Comparison of ENCODE assay signal across 3 worm cellular contexts in genomic region chrII:1949119-1949518, ce11.
TF ChIP-seq lines count a peak whose summit lies in the region.

No protein-coding gene starts in this region.

TF ChIP-seq in whole organism, L1 larva, 84 proteins besides CTCF, POLR2A, EP300 and RAD21 (continued from another document):
- TF ChIP-seq tlp-1 (tag; optimal IDR thresholded peaks at IDR 0.05; lab: Kevin White, UChicago) (peak; percentile 56), sup-37 (GFP tag; optimal IDR thresholded peaks at IDR 0.05; lab: Kevin White, UChicago) (no peak)
TF ChIP-seq in whole organism, L1 larva: peak in this region for 6.

TF ChIP-seq in whole organism, L2 larva, 48 proteins besides CTCF, POLR2A, EP300 and RAD21 (continued from another document):
- TF ChIP-seq lin-11 (tag; optimal IDR thresholded peaks at IDR 0.05; lab: Kevin White, UChicago) = no peak
- no peak for TF ChIP-seq nhr-129 (tag; optimal IDR thresholded peaks at IDR 0.05; lab: Kevin White, UChicago)
- no peak for TF ChIP-seq nhr-12 (tag; optimal IDR thresholded peaks at IDR 0.05; lab: Kevin White, UChicago)
- TF ChIP-seq ceh-82 (tag; optimal IDR thresholded peaks at IDR 0.05; lab: Kevin White, UChicago) = no peak
- no peak for TF ChIP-seq F13H6.1 (tag; optimal IDR thresholded peaks at IDR 0.05; lab: Kevin White, UChicago)
- TF ChIP-seq sma-3 (GFP tag; optimal IDR thresholded peaks at IDR 0.05; lab: Kevin White, UChicago) = peak; percentile 10
- no peak for TF ChIP-seq blmp-1 (tag; optimal IDR thresholded peaks at IDR 0.05; lab: Kevin White, UChicago; ENCODE audit: insufficient read depth)
- TF ChIP-seq snpc-4 (tag; optimal IDR thresholded peaks at IDR 0.05; lab: Kevin White, UChicago) = no peak
- TF ChIP-seq elt-3 (tag; optimal IDR thresholded peaks at IDR 0.05; lab: Kevin White, UChicago) = no peak
- no peak for TF ChIP-seq zag-1 (tag; optimal IDR thresholded peaks at IDR 0.05; lab: Kevin White, UChicago)
- TF ChIP-seq nhr-23 (tag; optimal IDR thresholded peaks at IDR 0.05; lab: Kevin White, UChicago) = no peak
- TF ChIP-seq mbf-1 (tag; optimal IDR thresholded peaks at IDR 0.05; lab: Kevin White, UChicago) = no peak
- TF ChIP-seq ztf-4 (tag; optimal IDR thresholded peaks at IDR 0.05; lab: Kevin White, UChicago) = no peak
- TF ChIP-seq nhr-21 (tag; optimal IDR thresholded peaks at IDR 0.05; lab: Kevin White, UChicago) = no peak
- TF ChIP-seq mdl-1 (tag; optimal IDR thresholded peaks at IDR 0.05; lab: Kevin White, UChicago) = no peak
- no peak for TF ChIP-seq unc-62 (GFP tag; optimal IDR thresholded peaks at IDR 0.05; lab: Kevin White, UChicago)
- TF ChIP-seq Y55F3AM.14 (GFP tag; optimal IDR thresholded peaks at IDR 0.05; lab: Kevin White, UChicago) = no peak
- TF ChIP-seq ceh-16 (tag; optimal IDR thresholded peaks at IDR 0.05; lab: Kevin White, UChicago) = no peak
- no peak for TF ChIP-seq ZK546.5 (tag; optimal IDR thresholded peaks at IDR 0.05; lab: Kevin White, UChicago)
- TF ChIP-seq aly-2 (tag; optimal IDR thresholded peaks at IDR 0.05; lab: Kevin White, UChicago) = no peak
- no peak for TF ChIP-seq gmeb-1 (tag; optimal IDR thresholded peaks at IDR 0.05; lab: Kevin White, UChicago)
- no peak for TF ChIP-seq nhr-25 (tag; optimal IDR thresholded peaks at IDR 0.05; lab: Kevin White, UChicago)
- TF ChIP-seq sem-4 (tag; optimal IDR thresholded peaks at IDR 0.05; lab: Kevin White, UChicago) = no peak
- TF ChIP-seq sma-9 (GFP tag; optimal IDR thresholded peaks at IDR 0.05; lab: Kevin White, UChicago) = peak; percentile 72
- no peak for TF ChIP-seq sma-9 (tag; optimal IDR thresholded peaks at IDR 0.05; lab: Kevin White, UChicago)
- TF ChIP-seq lin-39 (tag; optimal IDR thresholded peaks at IDR 0.05; lab: Kevin White, UChicago) = no peak
- peak; percentile 9 for TF ChIP-seq egl-27 (tag; optimal IDR thresholded peaks at IDR 0.05; lab: Kevin White, UChicago)

TF ChIP-seq in whole organism, L4 larva, 104 proteins besides CTCF, POLR2A, EP300 and RAD21 (continued from another document):
- no peak for TF ChIP-seq hmg-1.1 (GFP tag; IDR thresholded peaks at IDR 0.05; lab: Robert Waterston, UW)
- peak; percentile 88 for TF ChIP-seq tra-1 (GFP tag; IDR thresholded peaks at IDR 0.05; lab: Robert Waterston, UW)
- no peak for TF ChIP-seq mdt-29 (GFP tag; IDR thresholded peaks at IDR 0.05; lab: Robert Waterston, UW)
- no peak for TF ChIP-seq ceh-82 (tag; optimal IDR thresholded peaks at IDR 0.05; lab: Kevin White, UChicago)
- TF ChIP-seq pqm-1 (tag; optimal IDR thresholded peaks at IDR 0.05; lab: Kevin White, UChicago) = peak; percentile 87
- TF ChIP-seq zag-1 (tag; optimal IDR thresholded peaks at IDR 0.05; lab: Kevin White, UChicago) = no peak
- TF ChIP-seq nhr-25 (tag; optimal IDR thresholded peaks at IDR 0.05; lab: Kevin White, UChicago; ENCODE audit: borderline replicate concordance, insufficient read depth) = no peak
- TF ChIP-seq ces-1 (GFP tag; optimal IDR thresholded peaks at IDR 0.05; lab: Kevin White, UChicago) = no peak
- TF ChIP-seq php-3 (GFP tag; IDR thresholded peaks at IDR 0.05; lab: Robert Waterston, UW) = peak; percentile 88
- TF ChIP-seq lin-13 (GFP tag; optimal IDR thresholded peaks at IDR 0.05; lab: Kevin White, UChicago) = no peak
- no peak for TF ChIP-seq zip-2 (tag; optimal IDR thresholded peaks at IDR 0.05; lab: Kevin White, UChicago)
- no peak for TF ChIP-seq ceh-62 (tag; optimal IDR thresholded peaks at IDR 0.05; lab: Kevin White, UChicago)
- TF ChIP-seq hlh-11 (tag; optimal IDR thresholded peaks at IDR 0.05; lab: Kevin White, UChicago) = peak; percentile 78
- no peak for TF ChIP-seq ztf-7 (tag; optimal IDR thresholded peaks at IDR 0.05; lab: Kevin White, UChicago)
- no peak for TF ChIP-seq nhr-10 (tag; optimal IDR thresholded peaks at IDR 0.05; lab: Kevin White, UChicago)
- peak; percentile 79 for TF ChIP-seq duxl-1 (tag; optimal IDR thresholded peaks at IDR 0.05; lab: Kevin White, UChicago; ENCODE audit: poor library complexity)
- no peak for TF ChIP-seq lin-15B (tag; optimal IDR thresholded peaks at IDR 0.05; lab: Kevin White, UChicago)
- no peak for TF ChIP-seq pha-4 (GFP tag; IDR thresholded peaks at IDR 0.05; lab: Robert Waterston, UW)
- no peak for TF ChIP-seq pha-4 (tag; optimal IDR thresholded peaks at IDR 0.05; lab: Kevin White, UChicago)
- TF ChIP-seq lin-39 (tag; optimal IDR thresholded peaks at IDR 0.05; lab: Kevin White, UChicago) = no peak
- TF ChIP-seq fkh-10 (GFP tag; optimal IDR thresholded peaks at IDR 0.05; lab: Kevin White, UChicago) = no peak
- no peak for TF ChIP-seq cey-2 (tag; optimal IDR thresholded peaks at IDR 0.05; lab: Kevin White, UChicago; ENCODE audit: borderline replicate concordance, insufficient read depth)
- no peak for TF ChIP-seq snpc-1.2 (GFP tag; IDR thresholded peaks at IDR 0.05; lab: Robert Waterston, UW)
- no peak for TF ChIP-seq Y5F2A.4 (GFP tag; optimal IDR thresholded peaks at IDR 0.05; lab: Kevin White, UChicago)
- no peak for TF ChIP-seq dmd-9 (GFP tag; IDR thresholded peaks at IDR 0.05; lab: Robert Waterston, UW)
- TF ChIP-seq tag-97 (GFP tag; IDR thresholded peaks at IDR 0.05; lab: Robert Waterston, UW) = no peak
- TF ChIP-seq R02D3.7 (tag; optimal IDR thresholded peaks at IDR 0.05; lab: Kevin White, UChicago) = no peak
- no peak for TF ChIP-seq dmd-8 (GFP tag; IDR thresholded peaks at IDR 0.05; lab: Robert Waterston, UW)
- no peak for TF ChIP-seq nhr-42 (GFP tag; IDR thresholded peaks at IDR 0.05; lab: Robert Waterston, UW)
- peak; percentile 26 for TF ChIP-seq aha-1 (tag; lab: Kevin White, UChicago)
- peak; percentile 96 for TF ChIP-seq lin-1 (GFP tag; IDR thresholded peaks at IDR 0.05; lab: Robert Waterston, UW)
- no peak for TF ChIP-seq unc-130 (GFP tag; optimal IDR thresholded peaks at IDR 0.05; lab: Kevin White, UChicago)
- no peak for TF ChIP-seq zfp-2 (tag; optimal IDR thresholded peaks at IDR 0.05; lab: Kevin White, UChicago)
- peak; percentile 83 for TF ChIP-seq nhr-28 (tag; optimal IDR thresholded peaks at IDR 0.05; lab: Kevin White, UChicago)
- TF ChIP-seq nhr-111 (GFP tag; optimal IDR thresholded peaks at IDR 0.05; lab: Kevin White, UChicago) = no peak
- no peak for TF ChIP-seq F49E8.2 (tag; optimal IDR thresholded peaks at IDR 0.05; lab: Kevin White, UChicago; ENCODE audit: borderline replicate concordance)
- no peak for TF ChIP-seq ceh-32 (tag; optimal IDR thresholded peaks at IDR 0.05; lab: Kevin White, UChicago; ENCODE audit: poor library complexity)
- no peak for TF ChIP-seq lir-3 (tag; optimal IDR thresholded peaks at IDR 0.05; lab: Kevin White, UChicago)
- 0 out of 2 replicates have a peak, but pooled peaks have one; percentile 64 for TF ChIP-seq Y75B8A.6 (GFP tag; IDR thresholded peaks at IDR 0.05; lab: Robert Waterston, UW)
- no peak for TF ChIP-seq nhr-48 (tag; optimal IDR thresholded peaks at IDR 0.05; lab: Kevin White, UChicago)
- no peak for TF ChIP-seq nhr-76 (tag; optimal IDR thresholded peaks at IDR 0.05; lab: Kevin White, UChicago)
- no peak for TF ChIP-seq T20F7.1 (GFP tag; optimal IDR thresholded peaks at IDR 0.05; lab: Kevin White, UChicago)
- TF ChIP-seq skn-1 (tag; optimal IDR thresholded peaks at IDR 0.05; lab: Kevin White, UChicago) = no peak
- TF ChIP-seq lin-29 (GFP tag; IDR thresholded peaks at IDR 0.05; lab: Robert Waterston, UW) = no peak
- TF ChIP-seq jun-1 (tag; optimal IDR thresholded peaks at IDR 0.05; lab: Kevin White, UChicago) = no peak
- no peak for TF ChIP-seq ZK546.5 (tag; optimal IDR thresholded peaks at IDR 0.05; lab: Kevin White, UChicago)
- TF ChIP-seq set-16 (GFP tag; IDR thresholded peaks at IDR 0.05; lab: Robert Waterston, UW) = no peak
- TF ChIP-seq madf-5 (GFP tag; IDR thresholded peaks at IDR 0.05; lab: Robert Waterston, UW) = no peak
- no peak for TF ChIP-seq snpc-4 (tag; optimal IDR thresholded peaks at IDR 0.05; lab: Kevin White, UChicago)
- no peak for TF ChIP-seq ceh-44 (GFP tag; IDR thresholded peaks at IDR 0.05; lab: Robert Waterston, UW)
- no peak for TF ChIP-seq daf-16 (GFP tag; optimal IDR thresholded peaks at IDR 0.05; lab: Kevin White, UChicago)
- peak; percentile 61 for TF ChIP-seq daf-16 (tag; optimal IDR thresholded peaks at IDR 0.05; lab: Kevin White, UChicago)
- TF ChIP-seq ama-1 (optimal IDR thresholded peaks at IDR 0.05; lab: Kevin White, UChicago) = no peak
- no peak for TF ChIP-seq aly-2 (tag; optimal IDR thresholded peaks at IDR 0.05; lab: Kevin White, UChicago)
- TF ChIP-seq mxl-3 (GFP tag; optimal IDR thresholded peaks at IDR 0.05; lab: Kevin White, UChicago) = peak; percentile 12
- TF ChIP-seq attf-4 (tag; optimal IDR thresholded peaks at IDR 0.05; lab: Kevin White, UChicago) = no peak
- TF ChIP-seq F26F4.8 (GFP tag; conservative IDR thresholded peaks at IDR 0.05; lab: Robert Waterston, UW) = no peak
- no peak for TF ChIP-seq nhr-102 (tag; optimal IDR thresholded peaks at IDR 0.05; lab: Kevin White, UChicago)
- no peak for TF ChIP-seq zfp-3 (GFP tag; conservative IDR thresholded peaks at IDR 0.05; lab: Robert Waterston, UW)
- TF ChIP-seq dve-1 (tag; optimal IDR thresholded peaks at IDR 0.05; lab: Kevin White, UChicago; ENCODE audit: insufficient read depth) = no peak
- TF ChIP-seq saeg-2 (GFP tag; IDR thresholded peaks at IDR 0.05; lab: Robert Waterston, UW) = no peak
- no peak for TF ChIP-seq Y48G9A.11 (GFP tag; IDR thresholded peaks at IDR 0.05; lab: Robert Waterston, UW)
- TF ChIP-seq lin-38 (GFP tag; IDR thresholded peaks at IDR 0.05; lab: Robert Waterston, UW) = no peak
- no peak for TF ChIP-seq hif-1 (tag; optimal IDR thresholded peaks at IDR 0.05; lab: Kevin White, UChicago)
- no peak for TF ChIP-seq ceh-28 (tag; optimal IDR thresholded peaks at IDR 0.05; lab: Kevin White, UChicago)
- TF ChIP-seq lsy-2 (tag; optimal IDR thresholded peaks at IDR 0.05; lab: Kevin White, UChicago) = no peak
- TF ChIP-seq ZK337.2 (GFP tag; IDR thresholded peaks at IDR 0.05; lab: Robert Waterston, UW) = no peak
- TF ChIP-seq nhr-11 (tag; optimal IDR thresholded peaks at IDR 0.05; lab: Kevin White, UChicago) = no peak
- no peak for TF ChIP-seq ztf-11 (tag; optimal IDR thresholded peaks at IDR 0.05; lab: Kevin White, UChicago)
- no peak for TF ChIP-seq unc-39 (tag; optimal IDR thresholded peaks at IDR 0.05; lab: Kevin White, UChicago)
